Worm (Caenorhabditis elegans) whole organism, L4/young adult: ENCODE data around the gene ZK353.4.

Experiments
- W03F9.2 ChIP-seq: fragments of 150-350 bp; optimal IDR thresholded peaks from 2 replicates; lab custom pipeline; 2014; ENCODE audit warnings: missing biosample characterization, missing genetic modification characterization
- dao-5 ChIP-seq: sonication (generic microtip); optimal IDR thresholded peaks from 2 replicates; lab custom pipeline; 2016; ENCODE audit warnings: missing genotype, missing genetic modification characterization, moderate library complexity, missing compliant biosample characterization
- him-1 ChIP-seq: sonication (generic microtip); optimal IDR thresholded peaks from 2 replicates; lab custom pipeline; 2016; ENCODE audit warnings: missing genotype, missing genetic modification reagents, missing genetic modification characterization, missing compliant biosample characterization

ce11 chrIII:8416871-8417191, 27.4 kb upstream of the ZK353.4 start:
- TF ChIP-seq dao-5 (tag; lab: Kevin White, UChicago) (no peak), W03F9.2 (tag; lab: Kevin White, UChicago) (no peak), him-1 (tag; lab: Kevin White, UChicago) (no peak)
